Fruit fly (Drosophila melanogaster) whole organism, prepupa: ENCODE results near the gene SREBP.

Experiments used
- Blimp-1 ChIP-seq: fragments of 200-800 bp; sonication (Bioruptor generic); optimal IDR thresholded peaks from 3 replicates; lab custom pipeline; 2017; ENCODE audit warnings: missing biosample characterization, missing genetic modification characterization, mild to moderate bottlenecking, moderate library complexity, missing genetic modification reagents
- CG11294 ChIP-seq: fragments of 200-800 bp; sonication (Bioruptor generic); IDR thresholded peaks from 2 replicates; pipeline ENCODE4 v1.3.6; 2022; ENCODE audit warnings: missing biosample characterization, missing genetic modification characterization
- CG15336 ChIP-seq: fragments of 200-800 bp; sonication (Bioruptor generic); IDR thresholded peaks from 2 replicates; pipeline ENCODE4 v1.3.6; 2022; ENCODE audit warnings: missing biosample characterization, missing genetic modification characterization
- CG32006 ChIP-seq: fragments of 200-800 bp; sonication (Bioruptor generic); optimal IDR thresholded peaks from 3 replicates; lab custom pipeline; 2017; ENCODE audit warnings: missing biosample characterization, mild to moderate bottlenecking, missing genetic modification characterization
- CG3919 ChIP-seq: fragments of 200-800 bp; sonication (Bioruptor generic); optimal IDR thresholded peaks from 3 replicates; lab custom pipeline; 2016; ENCODE audit warnings: missing biosample characterization, missing genetic modification characterization
- CG6163 ChIP-seq: fragments of 200-800 bp; sonication (Bioruptor generic); IDR thresholded peaks from 3 replicates; pipeline ENCODE4 v1.3.6; 2022; ENCODE audit warnings: missing biosample characterization, missing genetic modification characterization
- CG8119 ChIP-seq: fragments of 200-800 bp; sonication (Bioruptor generic); IDR thresholded peaks from 3 replicates; pipeline ENCODE4 v1.3.6; 2022; ENCODE audit warnings: missing biosample characterization, missing genetic modification characterization
- svp ChIP-seq: fragments of 200-800 bp; sonication (Bioruptor generic); peaks from one replicate; lab custom pipeline; 2016; ENCODE audit warnings: missing biosample characterization, missing genetic modification characterization
- vri ChIP-seq: fragments of 200-800 bp; sonication (Bioruptor generic); optimal IDR thresholded peaks from 3 replicates; lab custom pipeline; 2016; ENCODE audit warnings: missing biosample characterization, mild to moderate bottlenecking, missing genetic modification characterization

- TF ChIP-seq CG3919 (GFP tag; lab: Kevin White, UChicago) (no peak), CG32006 (GFP tag; lab: Kevin White, UChicago) (no peak), svp (GFP tag; lab: Kevin White, UChicago) (no peak), CG15336 (no peak), CG8119 (GFP tag; lab: Robert Waterston, UW) (no peak), CG6163 (GFP tag; lab: Robert Waterston, UW) (no peak), CG11294 (no peak), vri (GFP tag; lab: Kevin White, UChicago) (peak; percentile 69), Blimp-1 (GFP tag; lab: Kevin White, UChicago) (no peak)
Measured at dm6 chr3L:19845907-19846301, 52.2 kb downstream of the SREBP start.
